Fruit fly (Drosophila melanogaster): ENCODE results near the gene tinc.

DNA sequence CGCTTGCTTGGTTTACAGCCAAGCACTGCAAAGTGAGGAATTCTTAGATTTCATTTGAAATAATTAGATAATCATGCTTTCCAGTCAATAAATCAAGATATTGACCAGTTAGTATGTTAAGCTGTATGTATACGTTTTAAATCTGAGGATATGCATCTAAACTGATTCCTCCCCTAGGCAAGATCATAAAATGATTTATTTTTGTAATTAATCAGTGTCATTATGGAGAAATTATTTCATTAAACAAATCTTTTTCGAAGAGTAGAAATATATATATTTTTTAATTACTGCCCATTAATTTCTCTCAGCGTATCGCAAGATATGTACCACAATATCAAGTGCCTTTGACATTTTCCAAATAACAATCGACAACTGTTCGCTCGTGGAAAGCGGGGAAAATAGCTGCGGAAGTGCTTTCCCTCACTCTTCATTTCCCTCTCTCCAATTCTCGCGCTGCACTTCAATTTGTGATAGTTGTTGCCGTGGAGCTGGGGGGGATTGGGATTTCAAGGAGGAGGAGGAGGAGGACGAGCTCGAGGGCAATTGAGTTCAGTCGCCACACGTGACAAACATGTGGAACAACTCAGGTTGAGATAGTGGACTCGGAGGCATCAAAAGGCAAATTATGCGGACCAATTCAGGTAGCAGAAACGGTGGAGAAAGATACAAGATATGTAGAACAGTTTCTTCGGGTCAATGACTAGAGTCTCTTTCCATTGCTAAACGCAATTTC is 3.0 kb downstream of the tinc start:
- no peak for TF ChIP-seq ovo (GFP tag; optimal IDR thresholded peaks at IDR 0.05)
- no peak for TF ChIP-seq toe (GFP tag; optimal IDR thresholded peaks at IDR 0.05)
- no peak for TF ChIP-seq CG5204 (GFP tag; optimal IDR thresholded peaks at IDR 0.05)
- TF ChIP-seq CG11617 (GFP tag; optimal IDR thresholded peaks at IDR 0.05): no peak
- no peak for TF ChIP-seq Hr96 (GFP tag; optimal IDR thresholded peaks at IDR 0.05)
- no peak for TF ChIP-seq kay (GFP tag; ENCODE audit: borderline replicate concordance)
- no peak for TF ChIP-seq CG14711 (tag; optimal IDR thresholded peaks at IDR 0.05)
- no peak for TF ChIP-seq tj (GFP tag; optimal IDR thresholded peaks at IDR 0.05)
- no peak for TF ChIP-seq CG12768 (GFP tag; optimal IDR thresholded peaks at IDR 0.05)

Data from whole organism, adult.